Worm (Caenorhabditis elegans) whole organism, L4 larva: Measurements from ENCODE around the gene dml-1.

Experiments
- F37D6.2 ChIP-seq: sonication (generic microtip); optimal IDR thresholded peaks from 2 replicates; lab custom pipeline; 2016; ENCODE audit warnings: mild to moderate bottlenecking, missing genetic modification characterization, missing compliant biosample characterization
- F49E8.2 ChIP-seq: sonication (generic microtip); optimal IDR thresholded peaks from 2 replicates; lab custom pipeline; 2016; ENCODE audit warnings: missing compliant biosample characterization, mild to moderate bottlenecking, missing genetic modification characterization, borderline replicate concordance
- T20F7.1 ChIP-seq: fragments of 200-800 bp; sonication (Bioruptor generic); optimal IDR thresholded peaks from 2 replicates; lab custom pipeline; 2018; ENCODE audit warnings: mild to moderate bottlenecking, missing genetic modification characterization, missing compliant biosample characterization
- Y105C5A.15 ChIP-seq: fragments of 200-800 bp; sonication (Bioruptor generic); IDR thresholded peaks from 2 replicates; pipeline ENCODE4 v1.3.6; 2022; ENCODE audit warnings: missing genetic modification characterization, missing compliant biosample characterization
- Y5F2A.4 ChIP-seq: fragments of 200-800 bp; sonication (Bioruptor generic); optimal IDR thresholded peaks from 2 replicates; lab custom pipeline; 2018; ENCODE audit warnings: mild to moderate bottlenecking, missing genetic modification characterization, missing compliant biosample characterization
- Y75B8A.6 ChIP-seq: fragments of 200-800 bp; sonication (Bioruptor generic); IDR thresholded peaks from 2 replicates; pipeline ENCODE4 v1.3.6; 2022; ENCODE audit warnings: missing genetic modification reagents, missing genetic modification characterization, missing compliant biosample characterization
- aha-1 ChIP-seq: fragments of 150-350 bp; peaks from one replicate; lab custom pipeline; 2014; ENCODE audit warnings: missing biosample characterization, missing genetic modification characterization
- aly-2 ChIP-seq: sonication (generic microtip); optimal IDR thresholded peaks from 2 replicates; lab custom pipeline; 2018; ENCODE audit warnings: missing biosample characterization, missing genetic modification characterization
- ceh-28 ChIP-seq: fragments of 150-350 bp; optimal IDR thresholded peaks from 2 replicates; lab custom pipeline; 2014; ENCODE audit warnings: missing biosample characterization, missing genetic modification reagents, missing genetic modification characterization
- cey-2 ChIP-seq: sonication (generic microtip); optimal IDR thresholded peaks from 3 replicates; lab custom pipeline; 2017; ENCODE audit warnings: missing genetic modification characterization, mild to moderate bottlenecking, missing compliant biosample characterization, antibody characterized with exemption, borderline replicate concordance; ENCODE audit not compliant: insufficient read depth
- daf-12 ChIP-seq: fragments of 150-350 bp; optimal IDR thresholded peaks from 2 replicates; lab custom pipeline; 2014; ENCODE audit warnings: missing biosample characterization, missing genetic modification reagents, missing genetic modification characterization
- daf-16 ChIP-seq, 3 experiments: sonication (generic microtip); optimal IDR thresholded peaks; 2 replicates each; lab custom pipeline; 2016 to 2017; ENCODE audit warnings: missing genetic modification characterization in 3 of 3, missing genetic modification reagents in 3 of 3, mild to moderate bottlenecking in 2 of 3, missing compliant biosample characterization in 2 of 3, missing biosample characterization in 1 of 3, moderate library complexity in 1 of 3
- daf-19 ChIP-seq: fragments of 200-800 bp; sonication (Bioruptor generic); conservative IDR thresholded peaks from 2 replicates; pipeline ENCODE4 v1.3.6; 2022; ENCODE audit warnings: missing genetic modification characterization, missing compliant biosample characterization
- daf-8 ChIP-seq: fragments of 200-800 bp; sonication (Bioruptor generic); IDR thresholded peaks from 2 replicates; pipeline ENCODE4 v1.3.6; 2022; ENCODE audit warnings: missing genetic modification characterization, missing compliant biosample characterization
- dmd-6 ChIP-seq: fragments of 200-800 bp; sonication (Bioruptor generic); IDR thresholded peaks from 2 replicates; pipeline ENCODE4 v1.3.6; 2022; ENCODE audit warnings: missing genetic modification reagents, missing genetic modification characterization, missing compliant biosample characterization
- dmd-8 ChIP-seq: fragments of 200-800 bp; sonication (Bioruptor generic); IDR thresholded peaks from 2 replicates; pipeline ENCODE4 v1.3.6; 2022; ENCODE audit warnings: missing genetic modification characterization, missing compliant biosample characterization
- dmd-9 ChIP-seq: fragments of 200-800 bp; sonication (Bioruptor generic); IDR thresholded peaks from 2 replicates; pipeline ENCODE4 v1.3.6; 2022; ENCODE audit warnings: missing genetic modification reagents, missing genetic modification characterization, missing compliant biosample characterization
- dpl-1 ChIP-seq: fragments of 150-350 bp; optimal IDR thresholded peaks from 2 replicates; lab custom pipeline; 2014; ENCODE audit warnings: missing biosample characterization, missing genetic modification reagents, missing genetic modification characterization
- duxl-1 ChIP-seq: sonication (generic microtip); optimal IDR thresholded peaks from 2 replicates; lab custom pipeline; 2016; ENCODE audit warnings: mild to moderate bottlenecking, missing genetic modification characterization, moderate library complexity, missing compliant biosample characterization; ENCODE audit not compliant: poor library complexity
- dve-1 ChIP-seq: sonication (generic microtip); optimal IDR thresholded peaks from 2 replicates; lab custom pipeline; 2017; ENCODE audit warnings: antibody characterized with exemption, mild to moderate bottlenecking, missing genetic modification characterization, missing compliant biosample characterization; ENCODE audit not compliant: insufficient read depth
- fkh-10 ChIP-seq: fragments of 150-350 bp; optimal IDR thresholded peaks from 2 replicates; lab custom pipeline; 2014; ENCODE audit warnings: missing biosample characterization, missing genetic modification reagents, missing genetic modification characterization
- hif-1 ChIP-seq, 2 experiments: sonication (generic microtip); optimal IDR thresholded peaks; 2 replicates each; lab custom pipeline; 2016 to 2017; ENCODE audit warnings: missing compliant biosample characterization in 2 of 2, missing genetic modification characterization in 2 of 2, missing genetic modification reagents in 2 of 2, missing genotype in 2 of 2, mild to moderate bottlenecking in 1 of 2
- hlh-11 ChIP-seq: fragments of 200-800 bp; sonication (Bioruptor generic); optimal IDR thresholded peaks from 2 replicates; lab custom pipeline; 2018; ENCODE audit warnings: mild to moderate bottlenecking, missing genetic modification characterization, missing compliant biosample characterization
- hlh-30 ChIP-seq: sonication (generic microtip); optimal IDR thresholded peaks from 2 replicates; lab custom pipeline; 2017; ENCODE audit warnings: antibody characterized with exemption, mild to moderate bottlenecking, missing genetic modification characterization, missing compliant biosample characterization; ENCODE audit not compliant: insufficient read depth
- jun-1 ChIP-seq: fragments of 150-350 bp; optimal IDR thresholded peaks from 2 replicates; lab custom pipeline; 2014; ENCODE audit warnings: missing biosample characterization, missing genetic modification reagents, missing genetic modification characterization
- lim-7 ChIP-seq: fragments of 200-800 bp; sonication (Bioruptor generic); IDR thresholded peaks from 2 replicates; pipeline ENCODE4 v1.3.6; 2022; ENCODE audit warnings: missing genetic modification characterization, missing compliant biosample characterization
- lin-13 ChIP-seq: fragments of 150-350 bp; optimal IDR thresholded peaks from 2 replicates; lab custom pipeline; 2014; ENCODE audit warnings: missing biosample characterization, missing genetic modification reagents, missing genetic modification characterization
- lin-38 ChIP-seq: fragments of 200-800 bp; sonication (Bioruptor generic); IDR thresholded peaks from 2 replicates; pipeline ENCODE4 v1.3.6; 2022; ENCODE audit warnings: missing genetic modification reagents, missing genetic modification characterization, missing compliant biosample characterization
- lin-39 ChIP-seq: fragments of 150-350 bp; optimal IDR thresholded peaks from 2 replicates; lab custom pipeline; 2014; ENCODE audit warnings: missing biosample characterization, missing genetic modification reagents, missing genetic modification characterization
- lsy-2 ChIP-seq, 2 experiments: fragments of 150-350 bp in 1 of 2; sonication (generic microtip) in 1 of 2; optimal IDR thresholded peaks; 2 replicates each; lab custom pipeline; 2014 to 2017; ENCODE audit warnings: missing biosample characterization in 2 of 2, missing genetic modification characterization in 2 of 2
- mdt-29 ChIP-seq: fragments of 200-800 bp; sonication (Bioruptor generic); IDR thresholded peaks from 2 replicates; pipeline ENCODE4 v1.3.6; 2022; ENCODE audit warnings: missing genetic modification reagents, missing genetic modification characterization, missing compliant biosample characterization
- mxl-2 ChIP-seq: fragments of 200-800 bp; sonication (Bioruptor generic); conservative IDR thresholded peaks from 2 replicates; pipeline ENCODE4 v1.3.6; 2022; ENCODE audit warnings: missing genetic modification reagents, missing genetic modification characterization, missing compliant biosample characterization
- nhr-111 ChIP-seq: fragments of 200-800 bp; sonication (Bioruptor generic); optimal IDR thresholded peaks from 2 replicates; lab custom pipeline; 2018; ENCODE audit warnings: mild to moderate bottlenecking, missing genetic modification characterization, missing compliant biosample characterization
- nhr-237 ChIP-seq: sonication (generic microtip); optimal IDR thresholded peaks from 2 replicates; lab custom pipeline; 2017; ENCODE audit warnings: missing biosample characterization, missing genetic modification characterization
- nhr-28 ChIP-seq: fragments of 150-350 bp; optimal IDR thresholded peaks from 2 replicates; lab custom pipeline; 2014; ENCODE audit warnings: missing biosample characterization, missing genetic modification characterization
- nhr-41 ChIP-seq: fragments of 200-800 bp; sonication (Bioruptor generic); IDR thresholded peaks from 2 replicates; pipeline ENCODE4 v1.3.6; 2022; ENCODE audit warnings: missing genetic modification reagents, missing genetic modification characterization, missing compliant biosample characterization
- nhr-42 ChIP-seq: fragments of 200-800 bp; sonication (Bioruptor generic); IDR thresholded peaks from 2 replicates; pipeline ENCODE4 v1.3.6; 2022; ENCODE audit warnings: missing genetic modification characterization, missing compliant biosample characterization
- nhr-48 ChIP-seq: sonication (generic microtip); optimal IDR thresholded peaks from 2 replicates; lab custom pipeline; 2016; ENCODE audit warnings: mild to moderate bottlenecking, missing genetic modification characterization, missing compliant biosample characterization
- pqm-1 ChIP-seq: sonication (generic microtip); optimal IDR thresholded peaks from 2 replicates; lab custom pipeline; 2017; ENCODE audit warnings: missing biosample characterization, missing genetic modification characterization
- spr-1 ChIP-seq: sonication (generic microtip); optimal IDR thresholded peaks from 2 replicates; lab custom pipeline; 2016; ENCODE audit warnings: mild to moderate bottlenecking, missing genetic modification characterization, missing compliant biosample characterization
- spr-3 ChIP-seq: fragments of 200-800 bp; sonication (Bioruptor generic); optimal IDR thresholded peaks from 2 replicates; lab custom pipeline; 2018; ENCODE audit warnings: mild to moderate bottlenecking, missing genetic modification characterization, missing compliant biosample characterization
- tag-97 ChIP-seq: fragments of 200-800 bp; sonication (Bioruptor generic); IDR thresholded peaks from 2 replicates; pipeline ENCODE4 v1.3.6; 2022; ENCODE audit warnings: missing genetic modification characterization, missing compliant biosample characterization
- unc-130 ChIP-seq: sonication (generic microtip); optimal IDR thresholded peaks from 2 replicates; lab custom pipeline; 2016; ENCODE audit warnings: missing genetic modification reagents, missing genetic modification characterization, missing compliant biosample characterization
- unc-62 ChIP-seq, 3 experiments: fragments of 150-350 bp in 1 of 3; sonication (generic microtip); optimal IDR thresholded peaks in 2 of 3; peaks in 1 of 3; 1 replicate in 1 of 3; 2 replicates in 2 of 3; lab custom pipeline; 2014 to 2017; ENCODE audit warnings: missing biosample characterization in 3 of 3, missing genetic modification characterization in 3 of 3, missing genetic modification reagents in 3 of 3, missing genotype in 1 of 3
- vab-7 ChIP-seq: fragments of 200-800 bp; sonication (Bioruptor generic); IDR thresholded peaks from 2 replicates; pipeline ENCODE4 v1.3.6; 2022; ENCODE audit warnings: missing genetic modification reagents, missing genetic modification characterization, missing compliant biosample characterization
- zfp-2 ChIP-seq: sonication (generic microtip); optimal IDR thresholded peaks from 2 replicates; lab custom pipeline; 2016; ENCODE audit warnings: mild to moderate bottlenecking, missing genetic modification characterization, missing compliant biosample characterization
- zfp-3 ChIP-seq: fragments of 200-800 bp; sonication (Bioruptor generic); conservative IDR thresholded peaks from 2 replicates; pipeline ENCODE4 v1.3.6; 2022; ENCODE audit warnings: missing genetic modification reagents, missing genetic modification characterization, missing compliant biosample characterization
- zip-11 ChIP-seq: fragments of 200-800 bp; sonication (Bioruptor generic); IDR thresholded peaks from 2 replicates; pipeline ENCODE4 v1.3.6; 2022; ENCODE audit warnings: missing genetic modification characterization, missing compliant biosample characterization

dml-1 gene

DNA sequence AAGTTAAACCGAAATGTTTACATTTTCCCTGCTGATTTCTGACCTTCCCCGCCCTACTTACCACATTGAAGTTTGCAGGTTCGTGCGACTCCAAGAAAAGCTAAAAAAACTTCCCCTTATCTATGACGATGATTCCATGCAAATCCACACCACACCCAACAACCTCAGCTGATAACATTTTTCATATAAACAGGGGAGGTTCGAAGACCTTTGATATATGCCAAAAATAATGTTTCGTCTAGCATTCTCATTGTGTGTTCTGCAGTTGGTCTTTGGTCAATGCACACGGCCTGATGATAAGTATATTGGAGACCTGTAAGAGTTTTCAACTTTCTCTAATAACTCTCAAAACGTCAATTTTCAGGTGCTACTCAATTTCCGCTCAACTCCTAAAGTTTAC lies 32.6 kb upstream of the dml-1 start:
- TF ChIP-seq duxl-1 (tag; lab: Kevin White, UChicago), result no peak
- TF ChIP-seq lin-38, result no peak
- TF ChIP-seq lsy-2 (tag; optimal IDR thresholded peaks at IDR 0.05; lab: Kevin White, UChicago), result no peak
- no peak for TF ChIP-seq vab-7 (GFP tag; lab: Robert Waterston, UW)
- TF ChIP-seq daf-16 (GFP tag; optimal IDR thresholded peaks at IDR 0.05; lab: Kevin White, UChicago), result no peak
- TF ChIP-seq daf-16 (tag; optimal IDR thresholded peaks at IDR 0.05; lab: Kevin White, UChicago), result peak; percentile 80
- TF ChIP-seq nhr-28, result peak; percentile 27
- peak; percentile 43 for TF ChIP-seq hlh-11 (tag; lab: Kevin White, UChicago)
- TF ChIP-seq unc-62 (GFP tag; optimal IDR thresholded peaks at IDR 0.05 in 1 of 2; lab: Kevin White, UChicago), result no peak
- no peak for TF ChIP-seq unc-62 (tag; optimal IDR thresholded peaks at IDR 0.05; lab: Kevin White, UChicago)
- no peak for TF ChIP-seq zip-11 (GFP tag; lab: Robert Waterston, UW)
- TF ChIP-seq dve-1 (tag; lab: Kevin White, UChicago), result peak; percentile 27
- TF ChIP-seq spr-1, result no peak
- TF ChIP-seq hlh-30, result no peak
- TF ChIP-seq dmd-9 (GFP tag; lab: Robert Waterston, UW), result no peak
- no peak for TF ChIP-seq spr-3 (GFP tag; lab: Kevin White, UChicago)
- TF ChIP-seq dmd-8, result no peak
- TF ChIP-seq dpl-1 (GFP tag; lab: Kevin White, UChicago), result no peak
- no peak for TF ChIP-seq nhr-41 (GFP tag; lab: Robert Waterston, UW)
- TF ChIP-seq dmd-6 (GFP tag; lab: Robert Waterston, UW), result peak; percentile 67
- TF ChIP-seq lim-7 (GFP tag; lab: Robert Waterston, UW), result no peak
- TF ChIP-seq pqm-1 (tag; lab: Kevin White, UChicago), result peak; percentile 27
- TF ChIP-seq T20F7.1 (GFP tag; lab: Kevin White, UChicago), result no peak
- no peak for TF ChIP-seq lin-39 (tag; lab: Kevin White, UChicago)
- no peak for TF ChIP-seq aly-2 (tag; lab: Kevin White, UChicago)
- no peak for TF ChIP-seq Y105C5A.15
- no peak for TF ChIP-seq F49E8.2 (tag; lab: Kevin White, UChicago)
- no peak for TF ChIP-seq lin-13 (GFP tag; lab: Kevin White, UChicago)
- TF ChIP-seq nhr-237 (tag; lab: Kevin White, UChicago), result no peak
- TF ChIP-seq hif-1 (tag; optimal IDR thresholded peaks at IDR 0.05; lab: Kevin White, UChicago), result no peak
- no peak for TF ChIP-seq unc-130
- TF ChIP-seq ceh-28 (tag; lab: Kevin White, UChicago), result no peak
- no peak for TF ChIP-seq fkh-10
- no peak for TF ChIP-seq F37D6.2 (tag; lab: Kevin White, UChicago)

ce11 chrIV:2855056-2855752 lies 31.6 kb upstream of the dml-1 start:
- TF ChIP-seq dmd-9 (GFP tag; lab: Robert Waterston, UW), result no peak
- no peak for TF ChIP-seq aly-2 (tag; lab: Kevin White, UChicago)
- TF ChIP-seq nhr-41 (GFP tag; lab: Robert Waterston, UW), result no peak
- TF ChIP-seq zip-11 (GFP tag; lab: Robert Waterston, UW), result no peak
- no peak for TF ChIP-seq daf-8
- no peak for TF ChIP-seq jun-1 (tag; lab: Kevin White, UChicago)
- TF ChIP-seq lin-38, result no peak
- no peak for TF ChIP-seq Y5F2A.4
- no peak for TF ChIP-seq tag-97 (GFP tag; lab: Robert Waterston, UW)
- no peak for TF ChIP-seq nhr-42
- no peak for TF ChIP-seq spr-1
- TF ChIP-seq mxl-2 (GFP tag; lab: Robert Waterston, UW), result no peak
- TF ChIP-seq mdt-29 (GFP tag; lab: Robert Waterston, UW), result no peak
- no peak for TF ChIP-seq zfp-3 (GFP tag; lab: Robert Waterston, UW)
- TF ChIP-seq Y75B8A.6 (GFP tag; lab: Robert Waterston, UW), result no peak
- no peak for TF ChIP-seq cey-2 (tag; lab: Kevin White, UChicago)
- TF ChIP-seq aha-1, result no peak
- TF ChIP-seq zfp-2 (tag; lab: Kevin White, UChicago), result no peak
- TF ChIP-seq F37D6.2 (tag; lab: Kevin White, UChicago), result no peak
- TF ChIP-seq nhr-48 (tag; lab: Kevin White, UChicago), result peak; percentile 60
- no peak for TF ChIP-seq nhr-111 (GFP tag; lab: Kevin White, UChicago)
- no peak for TF ChIP-seq daf-12 (tag; lab: Kevin White, UChicago)
- no peak for TF ChIP-seq daf-19 (GFP tag; lab: Robert Waterston, UW)
- TF ChIP-seq duxl-1 (tag; lab: Kevin White, UChicago), result no peak
